Fruit fly (Drosophila melanogaster): ENCODE data around the gene CG5078.

Gene CG5078

DNA sequence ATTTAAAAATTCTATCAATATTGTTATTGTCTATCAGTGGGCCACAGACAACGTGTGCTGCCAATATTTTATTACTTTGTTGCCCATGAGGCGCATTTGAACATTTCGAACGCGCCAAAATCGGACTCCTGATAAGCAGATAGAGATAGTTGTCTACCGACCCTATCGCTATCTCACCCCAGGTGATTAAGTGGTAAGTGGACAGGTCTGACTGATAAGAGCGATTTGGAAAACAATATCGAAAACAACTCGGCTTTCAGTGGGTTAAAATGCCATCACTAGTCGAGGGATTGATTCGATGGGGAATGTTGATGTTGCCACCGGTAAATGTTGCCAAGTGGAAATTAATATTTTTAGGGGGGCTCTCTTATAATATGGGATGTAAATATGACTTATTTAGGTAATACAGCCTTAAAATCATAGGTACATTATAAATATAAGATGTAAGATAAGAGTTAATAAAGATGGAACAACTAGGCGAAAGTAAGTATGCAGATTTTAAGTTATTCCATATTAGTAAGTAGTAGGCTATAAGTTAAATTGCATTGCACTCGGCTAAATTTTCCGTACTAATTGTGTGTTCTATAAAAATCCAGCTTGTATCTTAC lies 14.2 kb upstream of the CG5078 start, which contains the start of gene ND-39 (continued):
- TF ChIP-seq wor (GFP tag; IDR thresholded peaks at IDR 0.05) (no peak), CG6854 (GFP tag; optimal IDR thresholded peaks at IDR 0.05) (no peak), bbx (GFP tag; IDR thresholded peaks at IDR 0.05; ENCODE audit: partially characterized antibody) (peak; percentile 36; the same call in 1 of the 2 replicates), tap (tag; optimal IDR thresholded peaks at IDR 0.05) (no peak), Med (GFP tag) (peak; percentile 42), CG1603 (tag; optimal IDR thresholded peaks at IDR 0.05) (peak; percentile 1), sug (tag; optimal IDR thresholded peaks at IDR 0.05) (peak; percentile 63), Xbp1 (GFP tag; optimal IDR thresholded peaks at IDR 0.05) (no peak), CG1832 (GFP tag; optimal IDR thresholded peaks at IDR 0.05) (peak; percentile 23), CG6791 (GFP tag; IDR thresholded peaks at IDR 0.05; ENCODE audit: partially characterized antibody) (no peak), sd (tag; optimal IDR thresholded peaks at IDR 0.05) (peak; percentile 17), D19A (tag; optimal IDR thresholded peaks at IDR 0.05) (no peak), Hey (tag; optimal IDR thresholded peaks at IDR 0.05) (peak; percentile 7), Nf-YA (GFP tag; IDR thresholded peaks at IDR 0.05) (no peak), az2 (GFP tag; optimal IDR thresholded peaks at IDR 0.05) (no peak), Meics (GFP tag; optimal IDR thresholded peaks at IDR 0.05) (no peak), CG12942 (GFP tag; optimal IDR thresholded peaks at IDR 0.05) (no peak), danr (GFP tag; IDR thresholded peaks at IDR 0.05) (no peak), BEAF-32 (GFP tag; optimal IDR thresholded peaks at IDR 0.05) (peak; percentile 47), her (GFP tag; optimal IDR thresholded peaks at IDR 0.05) (no peak), CG3847 (GFP tag; IDR thresholded peaks at IDR 0.05) (no peak), lov (optimal IDR thresholded peaks at IDR 0.05) (no peak), lov (GFP tag; IDR thresholded peaks at IDR 0.05) (no peak), CG9932 (GFP tag; IDR thresholded peaks at IDR 0.05) (no peak), Max (GFP tag; optimal IDR thresholded peaks at IDR 0.05) (no peak), CG2199 (GFP tag; IDR thresholded peaks at IDR 0.05) (peak; percentile 90), CG10267 (tag; optimal IDR thresholded peaks at IDR 0.05) (no peak), Chrac-16 (GFP tag; optimal IDR thresholded peaks at IDR 0.05) (no peak), Eip74EF (GFP tag; optimal IDR thresholded peaks at IDR 0.05) (no peak), CG4854 (GFP tag; optimal IDR thresholded peaks at IDR 0.05) (no peak), knrl (GFP tag; IDR thresholded peaks at IDR 0.05; ENCODE audit: partially characterized antibody) (peak; percentile 10; the same call in 1 of the 3 replicates), Blimp-1 (GFP tag; optimal IDR thresholded peaks at IDR 0.05) (no peak), dati (GFP tag; IDR thresholded peaks at IDR 0.05) (no peak), CG10321 (GFP tag; IDR thresholded peaks at IDR 0.05) (peak; percentile 82), Oaz (GFP tag; IDR thresholded peaks at IDR 0.05) (no peak), CG15479 (GFP tag; optimal IDR thresholded peaks at IDR 0.05) (no peak), ems (GFP tag; optimal IDR thresholded peaks at IDR 0.05) (no peak), CG12659 (GFP tag; optimal IDR thresholded peaks at IDR 0.05) (peak; percentile 5), CG8765 (GFP tag; IDR thresholded peaks at IDR 0.05) (no peak), jumu (GFP tag; optimal IDR thresholded peaks at IDR 0.05) (no peak), CG30403 (GFP tag; optimal IDR thresholded peaks at IDR 0.05) (no peak), CG9437 (GFP tag; optimal IDR thresholded peaks at IDR 0.05) (no peak), fu2 (GFP tag; optimal IDR thresholded peaks at IDR 0.05) (no peak), CG13775 (GFP tag; optimal IDR thresholded peaks at IDR 0.05) (no peak), Elba2 (GFP tag; optimal IDR thresholded peaks at IDR 0.05) (no peak), Neu2 (GFP tag; optimal IDR thresholded peaks at IDR 0.05; ENCODE audit: borderline replicate concordance) (peak; percentile 75), CG18619 (GFP tag; optimal IDR thresholded peaks at IDR 0.05) (no peak), onecut (GFP tag; IDR thresholded peaks at IDR 0.05) (no peak), CG17328 (GFP tag; IDR thresholded peaks at IDR 0.05) (no peak), CG6765 (GFP tag; optimal IDR thresholded peaks at IDR 0.05) (no peak), Camta (GFP tag; optimal IDR thresholded peaks at IDR 0.05) (no peak)
